Fruit fly (Drosophila melanogaster) whole organism, embryonic: ENCODE measurements around the gene hbt.

Experiments used
- CG18011 ChIP-seq: fragments of 200-800 bp; sonication (Bioruptor generic); optimal IDR thresholded peaks from 2 replicates; lab custom pipeline; 2017; ENCODE audit warnings: missing biosample characterization, missing genetic modification characterization, mild to moderate bottlenecking, moderate library complexity, missing genotype
- CG3281 ChIP-seq: fragments of 200-800 bp; sonication (Bioruptor generic); optimal IDR thresholded peaks from 3 replicates; lab custom pipeline; 2017; ENCODE audit warnings: missing biosample characterization, mild to moderate bottlenecking, missing genetic modification characterization
- CG6689 ChIP-seq: fragments of 200-800 bp; sonication (Bioruptor generic); IDR thresholded peaks from 2 replicates; pipeline ENCODE4 v1.3.6; 2022; ENCODE audit warnings: missing biosample characterization, missing genetic modification characterization
- CG8359 ChIP-seq: fragments of 200-800 bp; sonication (Bioruptor generic); optimal IDR thresholded peaks from 2 replicates; lab custom pipeline; 2017; ENCODE audit warnings: missing biosample characterization, mild to moderate bottlenecking, missing genetic modification characterization, borderline replicate concordance
- CG9876 ChIP-seq: fragments of 200-800 bp; sonication (Bioruptor generic); optimal IDR thresholded peaks from 2 replicates; lab custom pipeline; 2016; ENCODE audit warnings: missing biosample characterization, missing genetic modification characterization
- CTCF ChIP-seq: fragments of 200-800 bp; sonication (Bioruptor generic); optimal IDR thresholded peaks from 2 replicates; lab custom pipeline; 2017; ENCODE audit warnings: missing biosample characterization, mild to moderate bottlenecking, missing genetic modification characterization, moderate library complexity
- Eip74EF ChIP-seq, 2 experiments: fragments of 200-800 bp in 1 of 2; fragments of >200 bp in 1 of 2; sonication (Bioruptor generic) in 1 of 2; optimal IDR thresholded peaks; 2 replicates each; lab custom pipeline; 2017 to 2019; ENCODE audit warnings: missing biosample characterization in 2 of 2, missing genetic modification characterization in 2 of 2, mild to moderate bottlenecking in 1 of 2, moderate library complexity in 1 of 2
- br ChIP-seq: fragments of >200 bp; optimal IDR thresholded peaks from 2 replicates; lab custom pipeline; 2017
- gfzf ChIP-seq: fragments of 200-800 bp; sonication (Bioruptor generic); optimal IDR thresholded peaks from 2 replicates; lab custom pipeline; 2016; ENCODE audit warnings: missing biosample characterization, mild to moderate bottlenecking, missing genetic modification characterization, moderate library complexity
- gsb-n ChIP-seq: fragments of 200-800 bp; sonication (Bioruptor generic); optimal IDR thresholded peaks from 3 replicates; lab custom pipeline; 2018; ENCODE audit warnings: missing biosample characterization, mild to moderate bottlenecking, missing genetic modification characterization
- insv ChIP-seq, 2 experiments: fragments of 200-800 bp; sonication (Bioruptor generic); optimal IDR thresholded peaks; 3 replicates each; lab custom pipeline; 2016 to 2018; ENCODE audit warnings: missing biosample characterization in 2 of 2, missing genetic modification characterization in 2 of 2
- sna ChIP-seq: fragments of 200-800 bp; sonication (Bioruptor generic); IDR thresholded peaks from 2 replicates; pipeline ENCODE4 v1.3.6; 2022; ENCODE audit warnings: missing biosample characterization, missing genetic modification characterization; ENCODE audit not compliant: partially characterized antibody
- tin ChIP-seq: fragments of 200-800 bp; sonication (Bioruptor generic); optimal IDR thresholded peaks from 3 replicates; lab custom pipeline; 2016; ENCODE audit warnings: missing biosample characterization, missing genetic modification characterization

DNA sequence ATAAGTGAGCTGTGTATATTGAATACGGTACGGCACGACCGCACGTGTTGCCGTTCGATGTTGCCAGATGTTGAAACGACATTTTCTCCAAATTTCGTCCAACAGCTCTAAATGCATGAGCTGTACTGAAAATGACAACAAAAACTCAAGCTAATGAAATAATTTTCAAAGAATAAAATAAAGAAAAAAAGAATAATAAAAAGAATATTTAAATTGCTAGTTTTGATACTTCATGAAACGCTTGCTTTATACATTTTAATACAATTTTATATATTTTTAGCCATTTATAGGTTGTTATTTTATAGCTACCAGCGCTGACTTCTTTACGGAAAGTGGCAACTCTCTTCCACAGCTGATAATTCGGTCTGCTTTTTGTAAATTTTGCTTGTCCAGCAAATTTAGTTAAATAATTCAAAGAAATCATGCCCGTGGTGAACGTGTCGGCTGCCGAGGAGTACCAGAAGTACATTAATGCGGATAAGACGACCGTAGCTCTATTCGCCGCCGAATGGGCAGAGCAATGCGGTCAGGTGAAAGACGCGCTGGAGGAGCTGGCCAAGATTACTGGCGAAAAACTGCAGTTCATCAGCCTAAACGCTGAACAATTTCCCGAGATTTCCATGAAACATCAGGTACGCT is 35.3 kb upstream of the hbt start, which contains the start of the genes Nnp-1 and Grx3:
- TF ChIP-seq tin (peak; percentile 54), CG9876 (GFP tag; lab: Kevin White, UChicago) (no peak), CG18011 (GFP tag; lab: Kevin White, UChicago) (peak; percentile 5), br (no peak), Eip74EF (GFP tag; optimal IDR thresholded peaks at IDR 0.05; lab: Kevin White, UChicago) (no peak), insv (GFP tag; optimal IDR thresholded peaks at IDR 0.05; lab: Kevin White, UChicago) (no peak), gsb-n (tag; lab: Kevin White, UChicago) (no peak), CG8359 (GFP tag; lab: Kevin White, UChicago) (no peak), CG3281 (GFP tag; lab: Kevin White, UChicago) (no peak), gfzf (GFP tag; lab: Kevin White, UChicago) (peak; percentile 52), CG6689 (GFP tag; lab: Robert Waterston, UW) (peak; percentile 49), sna (GFP tag; lab: Robert Waterston, UW) (no peak), CTCF (GFP tag; lab: Kevin White, UChicago) (no peak)
